Fruit fly (Drosophila melanogaster) whole organism, prepupa: ENCODE measurements around the gene PDZ-GEF.
A peak's percentile ranks its signal among the peaks of the same experiment; 100 is the strongest.

Source experiments
- Blimp-1 ChIP-seq: fragments of 200-800 bp; sonication (Bioruptor generic); optimal IDR thresholded peaks from 3 replicates; lab custom pipeline; 2017; ENCODE audit warnings: missing biosample characterization, missing genetic modification characterization, mild to moderate bottlenecking, moderate library complexity, missing genetic modification reagents
- CG10669 ChIP-seq: fragments of 200-800 bp; sonication (Bioruptor generic); optimal IDR thresholded peaks from 3 replicates; lab custom pipeline; 2018; ENCODE audit warnings: missing biosample characterization, mild to moderate bottlenecking, missing genetic modification characterization, moderate library complexity
- CG11294 ChIP-seq: fragments of 200-800 bp; sonication (Bioruptor generic); IDR thresholded peaks from 2 replicates; pipeline ENCODE4 v1.3.6; 2022; ENCODE audit warnings: missing biosample characterization, missing genetic modification characterization
- CG11762 ChIP-seq: fragments of 200-800 bp; sonication (Bioruptor generic); optimal IDR thresholded peaks from 3 replicates; lab custom pipeline; 2016; ENCODE audit warnings: missing biosample characterization, missing genetic modification characterization; ENCODE audit not compliant: insufficient read depth
- CG1621 ChIP-seq: fragments of 200-800 bp; sonication (Bioruptor generic); optimal IDR thresholded peaks from 3 replicates; lab custom pipeline; 2018; ENCODE audit warnings: missing biosample characterization, mild to moderate bottlenecking, missing genetic modification characterization
- CG16779 ChIP-seq: fragments of 200-800 bp; sonication (Bioruptor generic); optimal IDR thresholded peaks from 3 replicates; lab custom pipeline; 2017; ENCODE audit warnings: missing biosample characterization, mild to moderate bottlenecking, missing genetic modification characterization
- CG3032 ChIP-seq: fragments of 200-800 bp; optimal IDR thresholded peaks from 2 replicates; lab custom pipeline; 2019; ENCODE audit warnings: missing biosample characterization, mild to moderate bottlenecking, missing genetic modification characterization, moderate library complexity
- CG31627 ChIP-seq: fragments of 200-800 bp; sonication (Bioruptor generic); optimal IDR thresholded peaks from 3 replicates; lab custom pipeline; 2016; ENCODE audit warnings: missing biosample characterization, missing genetic modification characterization
- CG32006 ChIP-seq: fragments of 200-800 bp; sonication (Bioruptor generic); optimal IDR thresholded peaks from 3 replicates; lab custom pipeline; 2017; ENCODE audit warnings: missing biosample characterization, mild to moderate bottlenecking, missing genetic modification characterization
- CG34406 ChIP-seq: fragments of 200-800 bp; sonication (Bioruptor generic); optimal IDR thresholded peaks from 3 replicates; lab custom pipeline; 2016; ENCODE audit warnings: missing biosample characterization, missing genetic modification characterization
- CG6163 ChIP-seq: fragments of 200-800 bp; sonication (Bioruptor generic); IDR thresholded peaks from 3 replicates; pipeline ENCODE4 v1.3.6; 2022; ENCODE audit warnings: missing biosample characterization, missing genetic modification characterization
- CG6276 ChIP-seq: fragments of 200-800 bp; sonication (Bioruptor generic); optimal IDR thresholded peaks from 2 replicates; lab custom pipeline; 2017; ENCODE audit warnings: missing biosample characterization, mild to moderate bottlenecking, missing genetic modification characterization
- CG6792 ChIP-seq: fragments of 200-800 bp; sonication (Bioruptor generic); optimal IDR thresholded peaks from 3 replicates; lab custom pipeline; 2016; ENCODE audit warnings: missing biosample characterization, missing genetic modification characterization
- CG6854 ChIP-seq: fragments of 200-800 bp; sonication (Bioruptor generic); optimal IDR thresholded peaks from 2 replicates; lab custom pipeline; 2017; ENCODE audit warnings: missing biosample characterization, mild to moderate bottlenecking, missing genetic modification characterization
- CG7368 ChIP-seq: fragments of 200-800 bp; sonication (Bioruptor generic); optimal IDR thresholded peaks from 3 replicates; lab custom pipeline; 2016; ENCODE audit warnings: missing biosample characterization, missing genetic modification characterization
- CG8119 ChIP-seq: fragments of 200-800 bp; sonication (Bioruptor generic); IDR thresholded peaks from 3 replicates; pipeline ENCODE4 v1.3.6; 2022; ENCODE audit warnings: missing biosample characterization, missing genetic modification characterization
- CG8632 ChIP-seq: fragments of 200-800 bp; sonication (Bioruptor generic); optimal IDR thresholded peaks from 3 replicates; lab custom pipeline; 2016; ENCODE audit warnings: missing biosample characterization, missing genetic modification characterization
- CG9139 ChIP-seq: fragments of 200-800 bp; sonication (Bioruptor generic); optimal IDR thresholded peaks from 3 replicates; lab custom pipeline; 2017; ENCODE audit warnings: missing biosample characterization, mild to moderate bottlenecking, missing genetic modification characterization
- Eip78C ChIP-seq: fragments of 200-800 bp; sonication (Bioruptor generic); peaks from one replicate; lab custom pipeline; 2016; ENCODE audit warnings: missing biosample characterization, missing genetic modification characterization
- Eip93F ChIP-seq: fragments of 200-800 bp; sonication (Bioruptor generic); optimal IDR thresholded peaks from 2 replicates; lab custom pipeline; 2016; ENCODE audit warnings: missing biosample characterization, mild to moderate bottlenecking, missing genetic modification characterization
- Ets96B ChIP-seq: fragments of 200-800 bp; optimal IDR thresholded peaks from 2 replicates; lab custom pipeline; 2019; ENCODE audit warnings: missing biosample characterization, mild to moderate bottlenecking, missing genetic modification characterization, moderate library complexity
- Gug ChIP-seq: fragments of 200-800 bp; sonication (Bioruptor generic); IDR thresholded peaks from 2 replicates; pipeline ENCODE4 v1.3.6; 2022; ENCODE audit warnings: missing biosample characterization, missing genetic modification characterization
- Hr38 ChIP-seq: sonication (Bioruptor generic); optimal IDR thresholded peaks from 2 replicates; lab custom pipeline; 2016; ENCODE audit warnings: missing biosample characterization, missing genetic modification characterization
- Hr39 ChIP-seq: fragments of 200-800 bp; sonication (Bioruptor generic); optimal IDR thresholded peaks from 2 replicates; lab custom pipeline; 2016; ENCODE audit warnings: missing biosample characterization, missing genetic modification characterization
- Hr4 ChIP-seq: fragments of 200-800 bp; sonication (Bioruptor generic); optimal IDR thresholded peaks from 3 replicates; lab custom pipeline; 2016; ENCODE audit warnings: missing biosample characterization, missing genetic modification characterization
- Lpt ChIP-seq: fragments of 200-800 bp; sonication (Bioruptor generic); optimal IDR thresholded peaks from 3 replicates; lab custom pipeline; 2016; ENCODE audit warnings: missing biosample characterization, missing genetic modification characterization
- Met ChIP-seq: fragments of 200-800 bp; sonication (Bioruptor generic); optimal IDR thresholded peaks from 3 replicates; lab custom pipeline; 2016; ENCODE audit warnings: missing biosample characterization, missing genetic modification characterization
- OdsH ChIP-seq: fragments of 200-800 bp; sonication (Bioruptor generic); optimal IDR thresholded peaks from 3 replicates; lab custom pipeline; 2016; ENCODE audit warnings: missing biosample characterization, missing genetic modification characterization
- Smox ChIP-seq: fragments of 200-800 bp; sonication (Bioruptor generic); optimal IDR thresholded peaks from 3 replicates; lab custom pipeline; 2016; ENCODE audit warnings: missing biosample characterization, missing genetic modification characterization
- Sox14 ChIP-seq: fragments of 200-800 bp; sonication (Bioruptor generic); optimal IDR thresholded peaks from 3 replicates; lab custom pipeline; 2016; ENCODE audit warnings: missing biosample characterization, missing genetic modification characterization
- achi ChIP-seq: fragments of 200-800 bp; sonication (Bioruptor generic); optimal IDR thresholded peaks from 3 replicates; lab custom pipeline; 2016; ENCODE audit warnings: missing biosample characterization, missing genetic modification characterization
- cyc ChIP-seq: fragments of 200-800 bp; sonication (Bioruptor generic); optimal IDR thresholded peaks from 3 replicates; lab custom pipeline; 2016; ENCODE audit warnings: missing biosample characterization, missing genetic modification characterization
- dac ChIP-seq: fragments of 200-800 bp; sonication (Bioruptor generic); optimal IDR thresholded peaks from 2 replicates; lab custom pipeline; 2017; ENCODE audit warnings: missing biosample characterization, mild to moderate bottlenecking, missing genetic modification characterization
- esn ChIP-seq: fragments of 200-800 bp; sonication (Bioruptor generic); optimal IDR thresholded peaks from 2 replicates; lab custom pipeline; 2016; ENCODE audit warnings: missing biosample characterization, mild to moderate bottlenecking, missing genetic modification characterization, moderate library complexity
- fd59A ChIP-seq: fragments of 200-800 bp; sonication (Bioruptor generic); optimal IDR thresholded peaks from 2 replicates; lab custom pipeline; 2017; ENCODE audit warnings: missing biosample characterization, mild to moderate bottlenecking, missing genetic modification characterization, missing genetic modification reagents
- fd85E ChIP-seq: fragments of 200-800 bp; sonication (Bioruptor generic); optimal IDR thresholded peaks from 3 replicates; lab custom pipeline; 2016; ENCODE audit warnings: missing biosample characterization, missing genetic modification characterization
- fkh ChIP-seq: fragments of 200-800 bp; sonication (Bioruptor generic); optimal IDR thresholded peaks from 3 replicates; lab custom pipeline; 2017; ENCODE audit warnings: missing biosample characterization, mild to moderate bottlenecking, missing genetic modification characterization, moderate library complexity
- lz ChIP-seq: fragments of 200-800 bp; sonication (Bioruptor generic); optimal IDR thresholded peaks from 3 replicates; lab custom pipeline; 2016; ENCODE audit warnings: missing biosample characterization, missing genetic modification characterization
- net ChIP-seq: fragments of 200-800 bp; sonication (Bioruptor generic); optimal IDR thresholded peaks from 3 replicates; lab custom pipeline; 2016; ENCODE audit warnings: missing biosample characterization, missing genetic modification characterization
- pdm3 ChIP-seq: fragments of 200-800 bp; sonication (Bioruptor generic); optimal IDR thresholded peaks from 3 replicates; lab custom pipeline; 2016; ENCODE audit warnings: missing biosample characterization, missing genetic modification characterization
- spab ChIP-seq: fragments of 200-800 bp; sonication (Bioruptor generic); optimal IDR thresholded peaks from 2 replicates; lab custom pipeline; 2017; ENCODE audit warnings: missing biosample characterization, mild to moderate bottlenecking, missing genetic modification characterization, missing genetic modification reagents
- ss ChIP-seq, 2 experiments: fragments of 200-800 bp; sonication (Bioruptor generic); optimal IDR thresholded peaks; 2 replicates in 1 of 2; 3 replicates in 1 of 2; lab custom pipeline; 2017 to 2018; ENCODE audit warnings: mild to moderate bottlenecking in 2 of 2, missing biosample characterization in 2 of 2, missing genetic modification characterization in 2 of 2, moderate library complexity in 1 of 2
- svp ChIP-seq: fragments of 200-800 bp; sonication (Bioruptor generic); peaks from one replicate; lab custom pipeline; 2016; ENCODE audit warnings: missing biosample characterization, missing genetic modification characterization
- vri ChIP-seq: fragments of 200-800 bp; sonication (Bioruptor generic); optimal IDR thresholded peaks from 3 replicates; lab custom pipeline; 2016; ENCODE audit warnings: missing biosample characterization, mild to moderate bottlenecking, missing genetic modification characterization

The PDZ-GEF gene

DNA sequence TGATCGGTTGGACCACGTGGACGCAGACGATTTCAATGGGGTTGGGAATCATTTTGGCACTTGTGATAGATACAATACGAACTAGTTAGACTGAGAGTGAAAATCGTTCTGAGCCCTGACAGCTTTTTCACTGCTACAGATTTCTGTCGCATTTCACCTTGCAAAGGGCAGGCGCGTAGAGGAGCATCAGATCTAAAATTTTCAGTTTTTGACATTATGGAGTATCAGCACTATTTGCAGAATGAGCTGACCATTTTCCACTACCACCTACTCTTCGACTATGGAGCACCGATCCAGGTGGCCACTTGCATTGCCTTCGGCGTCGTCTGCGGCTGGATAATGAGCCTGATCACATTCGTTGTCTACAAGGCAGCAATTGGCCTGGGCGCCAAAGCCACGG lies 14.9 kb upstream of the PDZ-GEF start, which contains the start of the genes CG43922 and CG13984:
Gene CG43922, minus strand, starts transcription at position 101 of the 400 bp plus-strand sequence.
Gene CG13984, plus strand, starts transcription at position 169 of the 400 bp plus-strand sequence.
- TF ChIP-seq dac = no peak
- TF ChIP-seq, all 60 proteins: peak for 0

DNA sequence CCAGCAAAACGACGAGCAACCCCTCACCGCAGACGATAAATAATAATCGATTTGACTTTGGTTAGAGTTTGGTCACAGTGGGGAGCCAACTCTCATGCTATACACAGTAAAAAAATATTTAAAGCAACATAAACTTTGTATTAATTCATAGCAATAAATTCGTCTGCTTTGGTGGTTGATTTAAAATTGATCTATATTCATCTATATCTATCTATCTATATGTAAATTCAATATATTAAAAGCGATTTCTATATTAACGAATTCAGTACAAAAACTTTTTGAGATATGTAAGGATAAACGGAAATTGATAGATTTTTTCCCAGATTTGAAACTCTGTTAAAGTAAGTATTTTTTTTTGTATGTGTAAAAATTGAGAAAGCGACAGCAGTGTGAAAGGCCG lies 13.7 kb upstream of the PDZ-GEF start:
- TF ChIP-seq cyc (GFP tag; lab: Kevin White, UChicago) (no peak), CG8632 (GFP tag; lab: Kevin White, UChicago) (no peak), Smox (GFP tag; lab: Kevin White, UChicago) (no peak), svp (peak; percentile 4), lz (GFP tag; lab: Kevin White, UChicago) (no peak)

DNA sequence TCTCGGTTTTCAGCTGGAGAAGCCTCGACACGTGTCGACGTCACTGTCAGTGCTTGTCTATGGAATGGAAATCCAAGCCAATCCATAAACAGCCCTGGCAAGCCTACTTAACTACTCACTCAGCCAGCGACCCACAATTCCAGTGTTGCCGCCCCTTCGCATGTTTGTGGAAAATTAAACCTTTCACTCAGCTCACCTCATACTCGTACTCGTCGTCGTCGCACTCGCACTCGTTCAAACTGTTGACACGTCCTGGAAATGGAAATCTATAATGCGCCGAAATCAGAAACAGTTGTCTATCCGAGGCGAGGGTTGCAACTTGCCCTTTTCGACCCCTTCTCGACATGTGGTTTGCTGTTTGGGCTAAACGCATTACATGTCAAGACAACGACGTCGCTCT lies 4.5 kb upstream of the PDZ-GEF start:
- no peak for TF ChIP-seq cyc (GFP tag; lab: Kevin White, UChicago)
- no peak for TF ChIP-seq OdsH (GFP tag; lab: Kevin White, UChicago)
- TF ChIP-seq net (GFP tag; lab: Kevin White, UChicago) = no peak
- no peak for TF ChIP-seq Ets96B (tag; lab: Kevin White, UChicago)
- TF ChIP-seq CG9139 = no peak
- no peak for TF ChIP-seq Hr39 (GFP tag; lab: Kevin White, UChicago)
- no peak for TF ChIP-seq Blimp-1 (GFP tag; lab: Kevin White, UChicago)
- TF ChIP-seq Met = no peak
- TF ChIP-seq lz (GFP tag; lab: Kevin White, UChicago) = no peak
- no peak for TF ChIP-seq CG7368 (GFP tag; lab: Kevin White, UChicago)
- TF ChIP-seq Gug = no peak
- TF ChIP-seq CG31627 = no peak
- no peak for TF ChIP-seq Hr4 (GFP tag; lab: Kevin White, UChicago)

DNA sequence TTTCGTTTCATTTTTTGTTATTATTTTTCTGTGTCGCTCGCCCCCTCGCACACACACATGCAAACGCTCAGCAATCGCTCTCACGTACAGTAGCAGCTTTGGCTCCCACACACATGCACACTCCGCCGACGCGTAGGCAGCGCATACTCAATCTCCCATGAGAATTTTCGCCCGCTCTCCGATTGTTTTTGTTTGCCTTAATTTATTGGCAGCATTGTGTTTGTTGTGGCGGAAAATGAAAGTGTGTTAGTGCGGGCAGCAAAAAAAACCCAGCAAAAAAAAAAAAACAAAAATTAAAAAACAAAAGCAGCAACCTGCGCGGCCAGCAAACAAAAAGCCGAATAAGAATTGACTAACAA lies 798 bp downstream of the PDZ-GEF start:
- TF ChIP-seq vri (GFP tag; lab: Kevin White, UChicago) (peak; percentile 68), CG11762 (GFP tag; lab: Kevin White, UChicago) (peak; percentile 22), CG6163 (GFP tag; lab: Robert Waterston, UW) (peak; percentile 97), fd59A (GFP tag; lab: Kevin White, UChicago) (peak; percentile 22), CG34406 (GFP tag; lab: Kevin White, UChicago) (no peak), Blimp-1 (GFP tag; lab: Kevin White, UChicago) (peak; percentile 71), Eip93F (GFP tag; lab: Kevin White, UChicago) (peak; percentile 15), spab (GFP tag; lab: Kevin White, UChicago) (no peak), CG6276 (GFP tag; lab: Kevin White, UChicago) (peak; percentile 96), Gug (peak; percentile 79), Hr4 (GFP tag; lab: Kevin White, UChicago) (peak; percentile 35), Hr38 (no peak), CG1621 (tag; lab: Kevin White, UChicago) (no peak), CG32006 (GFP tag; lab: Kevin White, UChicago) (peak; percentile 71), CG10669 (peak; percentile 57), CG6792 (GFP tag; lab: Kevin White, UChicago) (no peak), CG3032 (tag; lab: Kevin White, UChicago) (peak; percentile 72), lz (GFP tag; lab: Kevin White, UChicago) (no peak), Sox14 (peak; percentile 30), net (GFP tag; lab: Kevin White, UChicago) (no peak), CG16779 (tag; lab: Kevin White, UChicago) (peak; percentile 90), CG6854 (peak; percentile 62), pdm3 (GFP tag; lab: Kevin White, UChicago) (no peak), svp (no peak), Ets96B (tag; lab: Kevin White, UChicago) (peak; percentile 82), Lpt (GFP tag; lab: Kevin White, UChicago) (peak; percentile 72), cyc (GFP tag; lab: Kevin White, UChicago) (no peak), esn (GFP tag; lab: Kevin White, UChicago) (peak; percentile 42), CG8119 (GFP tag; lab: Robert Waterston, UW) (peak; percentile 85), CG11294 (GFP tag; lab: Robert Waterston, UW) (peak; percentile 65; the same call in 1 of the 2 replicates), fd85E (GFP tag; lab: Kevin White, UChicago) (no peak), fkh (GFP tag; lab: Kevin White, UChicago) (no peak), ss (GFP tag; optimal IDR thresholded peaks at IDR 0.05; lab: Kevin White, UChicago) (peak; percentile 87 to 91), Met (no peak), Eip78C (no peak), achi (no peak), dac (peak; percentile 42), CG31627 (no peak), OdsH (GFP tag; lab: Kevin White, UChicago) (no peak), Smox (GFP tag; lab: Kevin White, UChicago) (no peak)
